Worm (Caenorhabditis elegans) whole organism, L3 larva: ENCODE measurements around the gene tag-342.
A peak's percentile ranks its signal among the peaks of the same experiment; 100 is the strongest.

Experiments used
- lsy-12 ChIP-seq: sonication (generic microtip); optimal IDR thresholded peaks from 2 replicates; lab custom pipeline; 2016; ENCODE audit warnings: mild to moderate bottlenecking, missing genetic modification characterization, missing compliant biosample characterization
- nfya-1 ChIP-seq: sonication (generic microtip); optimal IDR thresholded peaks from 2 replicates; lab custom pipeline; 2017; ENCODE audit warnings: missing genetic modification characterization, mild to moderate bottlenecking, missing compliant biosample characterization, antibody characterized with exemption, moderate library complexity; ENCODE audit not compliant: insufficient read depth
- ztf-11 ChIP-seq: fragments of 150-350 bp; optimal IDR thresholded peaks from 2 replicates; lab custom pipeline; 2014; ENCODE audit warnings: missing biosample characterization, missing genetic modification characterization

ce11 chrIII:9511055-9511520 is 43.1 kb downstream of the tag-342 start, which contains the start of gene F55H2.5:
- TF ChIP-seq lsy-12 (tag; lab: Kevin White, UChicago): no peak
- no peak for TF ChIP-seq ztf-11 (tag; lab: Kevin White, UChicago)
- peak; percentile 18 for TF ChIP-seq nfya-1
